Worm (Caenorhabditis elegans): ENCODE data around the gene F54B8.1.

DNA sequence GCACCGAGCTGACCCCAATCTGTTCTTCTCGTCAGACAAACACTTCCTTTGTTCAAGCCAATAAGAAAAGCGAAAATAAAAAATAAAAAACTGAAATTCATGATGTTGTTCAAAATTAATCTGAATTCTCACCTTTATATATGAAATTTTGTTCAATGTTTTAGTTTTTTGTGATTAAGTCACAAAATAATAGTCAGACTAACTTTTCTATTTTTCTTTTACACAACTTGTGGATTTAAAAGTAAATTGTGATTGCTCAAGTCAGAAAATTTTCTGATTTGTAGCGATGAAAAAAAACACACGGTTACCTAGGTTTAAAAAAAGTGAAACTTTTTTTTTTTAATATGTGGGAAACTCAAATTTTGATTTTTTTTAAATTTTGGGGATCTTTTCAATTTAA is 7.2 kb downstream of the F54B8.1 start, which contains the start of gene abf-3:
- TF ChIP-seq zag-1 (tag; optimal IDR thresholded peaks at IDR 0.05) (no peak), ztf-11 (tag; optimal IDR thresholded peaks at IDR 0.05) (no peak), elt-2 (tag; optimal IDR thresholded peaks at IDR 0.05) (no peak), fkh-10 (GFP tag; optimal IDR thresholded peaks at IDR 0.05) (no peak), snpc-4 (tag; optimal IDR thresholded peaks at IDR 0.05) (no peak), skn-1 (tag; optimal IDR thresholded peaks at IDR 0.05) (no peak), nhr-11 (tag; optimal IDR thresholded peaks at IDR 0.05) (no peak), unc-62 (GFP tag; optimal IDR thresholded peaks at IDR 0.05) (no peak), nhr-28 (tag; optimal IDR thresholded peaks at IDR 0.05) (no peak), elt-3 (tag; optimal IDR thresholded peaks at IDR 0.05) (no peak), nhr-77 (tag; optimal IDR thresholded peaks at IDR 0.05) (no peak), nhr-237 (tag; optimal IDR thresholded peaks at IDR 0.05) (no peak), nhr-76 (tag; optimal IDR thresholded peaks at IDR 0.05) (no peak)

Measured in whole organism, L3 larva.